Fruit fly (Drosophila melanogaster) whole organism, embryonic: ENCODE data around the gene Hr4.

Experiments
- CG10979 ChIP-seq: fragments of 200-800 bp; sonication (Bioruptor generic); optimal IDR thresholded peaks from 2 replicates; lab custom pipeline; 2018; ENCODE audit warnings: missing biosample characterization, mild to moderate bottlenecking, missing genetic modification characterization, moderate library complexity
- CG13296 ChIP-seq: fragments of 200-800 bp; sonication (Bioruptor generic); optimal IDR thresholded peaks from 3 replicates; lab custom pipeline; 2018; ENCODE audit warnings: missing biosample characterization, mild to moderate bottlenecking, missing genetic modification characterization
- CG14710 ChIP-seq: fragments of 200-800 bp; sonication (Bioruptor generic); optimal IDR thresholded peaks from 3 replicates; lab custom pipeline; 2019; ENCODE audit warnings: missing biosample characterization, mild to moderate bottlenecking, missing genetic modification characterization, moderate library complexity
- CG1603 ChIP-seq: fragments of 200-800 bp; sonication (Bioruptor generic); optimal IDR thresholded peaks from 2 replicates; lab custom pipeline; 2019; ENCODE audit warnings: missing biosample characterization, mild to moderate bottlenecking, missing genetic modification characterization, moderate library complexity
- CG17361 ChIP-seq: fragments of 200-800 bp; sonication (Bioruptor generic); IDR thresholded peaks from 3 replicates; pipeline ENCODE4 v1.3.6; 2022; ENCODE audit warnings: missing biosample characterization, missing genetic modification characterization
- CG17568 ChIP-seq: fragments of 200-800 bp; sonication (Bioruptor generic); optimal IDR thresholded peaks from 2 replicates; lab custom pipeline; 2018; ENCODE audit warnings: missing biosample characterization, mild to moderate bottlenecking, missing genetic modification characterization, moderate library complexity
- CG18476 ChIP-seq: fragments of 200-800 bp; sonication (Bioruptor generic); optimal IDR thresholded peaks from 2 replicates; lab custom pipeline; 2016; ENCODE audit warnings: missing biosample characterization, mild to moderate bottlenecking, missing genetic modification characterization
- CG2678 ChIP-seq: fragments of 200-800 bp; sonication (Bioruptor generic); optimal IDR thresholded peaks from 3 replicates; lab custom pipeline; 2019; ENCODE audit warnings: missing biosample characterization, mild to moderate bottlenecking, missing genetic modification characterization, moderate library complexity
- CG30403 ChIP-seq: fragments of 200-800 bp; sonication (Bioruptor generic); optimal IDR thresholded peaks from 3 replicates; lab custom pipeline; 2016; ENCODE audit warnings: missing biosample characterization, missing genetic modification characterization
- CG31224 ChIP-seq: fragments of 200-800 bp; sonication (Bioruptor generic); IDR thresholded peaks from 2 replicates; pipeline ENCODE4 v1.3.6; 2022; ENCODE audit warnings: missing biosample characterization, missing genetic modification characterization
- CG31388 ChIP-seq: fragments of 200-800 bp; sonication (Bioruptor generic); optimal IDR thresholded peaks from 2 replicates; lab custom pipeline; 2016; ENCODE audit warnings: missing biosample characterization, missing genetic modification characterization
- CG4820 ChIP-seq: fragments of 200-800 bp; sonication (Bioruptor generic); optimal IDR thresholded peaks from 3 replicates; lab custom pipeline; 2016; ENCODE audit warnings: missing biosample characterization, missing genetic modification characterization
- CG7928 ChIP-seq: fragments of 200-800 bp; sonication (Bioruptor generic); optimal IDR thresholded peaks from 2 replicates; lab custom pipeline; 2017; ENCODE audit warnings: missing biosample characterization, mild to moderate bottlenecking, missing genetic modification characterization
- Dbx ChIP-seq: fragments of 200-800 bp; sonication (Bioruptor generic); IDR thresholded peaks from 3 replicates; pipeline ENCODE4 v1.3.6; 2022; ENCODE audit warnings: missing biosample characterization, missing genetic modification characterization
- Eip74EF ChIP-seq, 2 experiments: fragments of 200-800 bp in 1 of 2; fragments of >200 bp in 1 of 2; sonication (Bioruptor generic) in 1 of 2; optimal IDR thresholded peaks; 2 replicates each; lab custom pipeline; 2017 to 2019; ENCODE audit warnings: missing biosample characterization in 2 of 2, missing genetic modification characterization in 2 of 2, mild to moderate bottlenecking in 1 of 2, moderate library complexity in 1 of 2
- Ets97D ChIP-seq: fragments of 200-800 bp; sonication (Bioruptor generic); optimal IDR thresholded peaks from 3 replicates; lab custom pipeline; 2016; ENCODE audit warnings: missing biosample characterization, missing genetic modification characterization
- MESR4 ChIP-seq: fragments of 200-800 bp; sonication (Bioruptor generic); optimal IDR thresholded peaks from 2 replicates; lab custom pipeline; 2018; ENCODE audit warnings: missing biosample characterization, mild to moderate bottlenecking, missing genetic modification characterization, moderate library complexity
- Optix ChIP-seq: fragments of 200-800 bp; sonication (Bioruptor generic); IDR thresholded peaks from 3 replicates; pipeline ENCODE4 v1.3.6; 2022; ENCODE audit warnings: missing biosample characterization, missing genetic modification characterization
- Pdp1 ChIP-seq, 2 experiments: fragments of 200-800 bp; sonication (Bioruptor generic); optimal IDR thresholded peaks; 3 replicates each; lab custom pipeline; 2016; ENCODE audit warnings: missing biosample characterization in 2 of 2, missing genetic modification characterization in 2 of 2, mild to moderate bottlenecking in 1 of 2, moderate library complexity in 1 of 2
- Sox102F ChIP-seq: fragments of 200-800 bp; sonication (Bioruptor generic); optimal IDR thresholded peaks from 2 replicates; lab custom pipeline; 2018; ENCODE audit warnings: missing biosample characterization, mild to moderate bottlenecking, missing genetic modification characterization, moderate library complexity
- Ssrp ChIP-seq: fragments of 200-800 bp; sonication (Bioruptor generic); optimal IDR thresholded peaks from 2 replicates; lab custom pipeline; 2018; ENCODE audit warnings: missing biosample characterization, mild to moderate bottlenecking, missing genetic modification characterization, moderate library complexity
- Usf ChIP-seq: fragments of 200-800 bp; sonication (Bioruptor generic); optimal IDR thresholded peaks from 2 replicates; lab custom pipeline; 2017; ENCODE audit warnings: missing genotype, missing biosample characterization, missing genetic modification characterization
- al ChIP-seq: fragments of 200-800 bp; sonication (Bioruptor generic); IDR thresholded peaks from 2 replicates; pipeline ENCODE4 v1.3.6; 2022; ENCODE audit warnings: missing biosample characterization, missing genetic modification characterization
- chinmo ChIP-seq: fragments of 200-800 bp; sonication (Bioruptor generic); IDR thresholded peaks from 4 replicates; pipeline ENCODE4 v1.3.6; 2022; ENCODE audit warnings: missing biosample characterization, missing genetic modification characterization; ENCODE audit not compliant: partially characterized antibody
- chn ChIP-seq: fragments of 200-800 bp; sonication (Bioruptor generic); optimal IDR thresholded peaks from 2 replicates; lab custom pipeline; 2016; ENCODE audit warnings: missing biosample characterization, missing genetic modification characterization
- fd3F ChIP-seq: fragments of 200-800 bp; sonication (Bioruptor generic); optimal IDR thresholded peaks from 2 replicates; lab custom pipeline; 2018; ENCODE audit warnings: missing biosample characterization, mild to moderate bottlenecking, missing genetic modification characterization, moderate library complexity
- fd64A ChIP-seq: fragments of 200-800 bp; sonication (Bioruptor generic); optimal IDR thresholded peaks from 3 replicates; lab custom pipeline; 2018; ENCODE audit warnings: missing biosample characterization, mild to moderate bottlenecking, missing genetic modification characterization
- gce ChIP-seq: fragments of 200-800 bp; sonication (Bioruptor generic); IDR thresholded peaks from 3 replicates; pipeline ENCODE4 v1.3.6; 2022; ENCODE audit warnings: missing biosample characterization, missing genetic modification characterization
- kay ChIP-seq: fragments of 200-800 bp; sonication (Bioruptor generic); optimal IDR thresholded peaks from 2 replicates; lab custom pipeline; 2016; ENCODE audit warnings: missing biosample characterization, missing genetic modification characterization
- ken ChIP-seq: fragments of 200-800 bp; sonication (Bioruptor generic); IDR thresholded peaks from 3 replicates; pipeline ENCODE4 v1.3.6; 2022; ENCODE audit warnings: missing biosample characterization, missing genetic modification characterization
- klu ChIP-seq: fragments of 200-800 bp; sonication (Bioruptor generic); IDR thresholded peaks from 2 replicates; pipeline ENCODE4 v1.3.6; 2022; ENCODE audit warnings: missing biosample characterization, missing genetic modification characterization
- kni ChIP-seq: fragments of 200-800 bp; sonication (Bioruptor generic); optimal IDR thresholded peaks from 3 replicates; lab custom pipeline; 2017; ENCODE audit warnings: mild to moderate bottlenecking, missing biosample characterization, missing genetic modification reagents, missing genetic modification characterization
- lilli ChIP-seq: fragments of 200-800 bp; sonication (Bioruptor generic); optimal IDR thresholded peaks from 3 replicates; lab custom pipeline; 2016; ENCODE audit warnings: missing biosample characterization, missing genetic modification characterization
- maf-S ChIP-seq: fragments of 200-800 bp; sonication (Bioruptor generic); optimal IDR thresholded peaks from 2 replicates; lab custom pipeline; 2016; ENCODE audit warnings: missing biosample characterization, missing genetic modification characterization
- nom ChIP-seq: fragments of 200-800 bp; sonication (Bioruptor generic); optimal IDR thresholded peaks from 2 replicates; lab custom pipeline; 2017; ENCODE audit warnings: missing biosample characterization, missing genetic modification characterization, mild to moderate bottlenecking, moderate library complexity, missing genetic modification reagents
- p53 ChIP-seq: fragments of 200-800 bp; sonication (Bioruptor generic); optimal IDR thresholded peaks from 2 replicates; lab custom pipeline; 2016; ENCODE audit warnings: missing biosample characterization, missing genetic modification characterization
- pb ChIP-seq: fragments of 200-800 bp; sonication (Bioruptor generic); optimal IDR thresholded peaks from 3 replicates; lab custom pipeline; 2016; ENCODE audit warnings: missing biosample characterization, missing genetic modification characterization
- pros ChIP-seq: fragments of 200-800 bp; sonication (Bioruptor generic); optimal IDR thresholded peaks from 3 replicates; lab custom pipeline; 2019; ENCODE audit warnings: missing biosample characterization, mild to moderate bottlenecking, missing genetic modification characterization, moderate library complexity
- psq ChIP-seq: fragments of 200-800 bp; sonication (Bioruptor generic); optimal IDR thresholded peaks from 2 replicates; lab custom pipeline; 2017; ENCODE audit warnings: missing biosample characterization, missing genetic modification characterization
- pum ChIP-seq: fragments of 200-800 bp; sonication (Bioruptor generic); optimal IDR thresholded peaks from 2 replicates; lab custom pipeline; 2016; ENCODE audit warnings: missing biosample characterization, missing genetic modification characterization
- repo ChIP-seq: fragments of 200-800 bp; sonication (Bioruptor generic); optimal IDR thresholded peaks from 2 replicates; lab custom pipeline; 2016; ENCODE audit warnings: missing biosample characterization, missing genetic modification characterization
- rib ChIP-seq: fragments of 200-800 bp; sonication (Bioruptor generic); IDR thresholded peaks from 2 replicates; pipeline ENCODE4 v1.3.6; 2022; ENCODE audit warnings: missing biosample characterization, missing genetic modification characterization
- salm ChIP-seq: fragments of 200-800 bp; sonication (Bioruptor generic); optimal IDR thresholded peaks from 2 replicates; lab custom pipeline; 2018; ENCODE audit warnings: missing biosample characterization, mild to moderate bottlenecking, missing genetic modification characterization
- slp2 ChIP-seq: fragments of 200-800 bp; sonication (Bioruptor generic); optimal IDR thresholded peaks from 2 replicates; lab custom pipeline; 2016; ENCODE audit warnings: missing biosample characterization, missing genetic modification characterization
- sna ChIP-seq: fragments of 200-800 bp; sonication (Bioruptor generic); IDR thresholded peaks from 2 replicates; pipeline ENCODE4 v1.3.6; 2022; ENCODE audit warnings: missing biosample characterization, missing genetic modification characterization; ENCODE audit not compliant: partially characterized antibody
- sqz ChIP-seq: fragments of 200-800 bp; sonication (Bioruptor generic); optimal IDR thresholded peaks from 3 replicates; lab custom pipeline; 2018; ENCODE audit warnings: missing biosample characterization, mild to moderate bottlenecking, missing genetic modification characterization
- vnd ChIP-seq: fragments of 200-800 bp; sonication (Bioruptor generic); IDR thresholded peaks from 3 replicates; pipeline ENCODE4 v1.3.6; 2022; ENCODE audit warnings: missing biosample characterization, missing genetic modification characterization; ENCODE audit not compliant: partially characterized antibody
- zfh1 ChIP-seq: fragments of 200-800 bp; sonication (Bioruptor generic); IDR thresholded peaks from 3 replicates; pipeline ENCODE4 v1.3.6; 2022; ENCODE audit warnings: missing biosample characterization, missing genetic modification characterization

Gene Hr4

dm6 chrX:1944245-1945114, 2.7 kb downstream of the Hr4 start (continued):
- TF ChIP-seq Ssrp (peak; percentile 71), Dbx (GFP tag; lab: Robert Waterston, UW) (peak; percentile 46; the same call in 2 of the 3 replicates), klu (GFP tag; lab: Robert Waterston, UW) (0 out of 2 replicates have a peak, but pooled peaks have one; percentile 24), kni (no peak), salm (tag; lab: Kevin White, UChicago) (peak; percentile 6), CG4820 (GFP tag; lab: Kevin White, UChicago) (peak; percentile 7), slp2 (GFP tag; lab: Kevin White, UChicago) (no peak), gce (GFP tag; lab: Robert Waterston, UW) (no peak), CG31388 (GFP tag; lab: Kevin White, UChicago) (no peak), pros (GFP tag; lab: Kevin White, UChicago) (peak; percentile 86), Pdp1 (GFP tag; optimal IDR thresholded peaks at IDR 0.05; lab: Kevin White, UChicago) (peak; percentile 23 to 38), repo (peak; percentile 4), Sox102F (peak; percentile 63), chn (GFP tag; lab: Kevin White, UChicago) (peak; percentile 5), Optix (peak; percentile 52; the same call in 2 of the 3 replicates), pb (no peak), psq (GFP tag; lab: Kevin White, UChicago) (no peak), vnd (GFP tag; lab: Robert Waterston, UW) (no peak), MESR4 (GFP tag; lab: Kevin White, UChicago) (no peak), maf-S (GFP tag; lab: Kevin White, UChicago) (peak; percentile 41), Usf (GFP tag; lab: Kevin White, UChicago) (peak; percentile 31), CG2678 (peak; percentile 60), lilli (peak; percentile 42), CG17568 (peak; percentile 69), CG1603 (tag; lab: Kevin White, UChicago) (peak; percentile 76), zfh1 (GFP tag; lab: Robert Waterston, UW) (peak; percentile 63; the same call in 2 of the 3 replicates), fd64A (no peak), ken (GFP tag; lab: Robert Waterston, UW) (peak; percentile 74), CG7928 (no peak), kay (GFP tag; lab: Kevin White, UChicago) (no peak), fd3F (no peak), CG17361 (GFP tag; lab: Robert Waterston, UW) (no peak; the same call in 2 of the 3 replicates), al (GFP tag; lab: Robert Waterston, UW) (no peak), nom (GFP tag; lab: Kevin White, UChicago) (no peak), pum (GFP tag; lab: Kevin White, UChicago) (peak; percentile 38), CG13296 (GFP tag; lab: Kevin White, UChicago) (no peak), sqz (GFP tag; lab: Kevin White, UChicago) (no peak), Ets97D (no peak), CG30403 (GFP tag; lab: Kevin White, UChicago) (no peak), rib (no peak), CG18476 (GFP tag; lab: Kevin White, UChicago) (no peak), chinmo (GFP tag; lab: Robert Waterston, UW) (no peak), sna (GFP tag; lab: Robert Waterston, UW) (no peak), CG14710 (no peak), CG10979 (tag; lab: Kevin White, UChicago) (peak; percentile 50), p53 (GFP tag; lab: Kevin White, UChicago) (no peak), Eip74EF (GFP tag; optimal IDR thresholded peaks at IDR 0.05; lab: Kevin White, UChicago) (no peak), CG31224 (GFP tag; lab: Robert Waterston, UW) (peak; percentile 40; the same call in 1 of the 2 replicates)
